Worm (Caenorhabditis elegans) whole organism, L2 larva: ENCODE results near the gene znf-782.

ENCODE experiments used
- ama-1 ChIP-seq: fragments of 150-350 bp; optimal IDR thresholded peaks from 2 replicates; lab custom pipeline; 2018; ENCODE audit warnings: inconsistent platforms
- blmp-1 ChIP-seq: sonication (generic microtip); optimal IDR thresholded peaks from 2 replicates; lab custom pipeline; 2017; ENCODE audit warnings: missing genetic modification characterization, mild to moderate bottlenecking, missing compliant biosample characterization, antibody characterized with exemption, moderate library complexity; ENCODE audit not compliant: insufficient read depth
- lin-13 ChIP-seq: fragments of 150-350 bp; optimal IDR thresholded peaks from 2 replicates; lab custom pipeline; 2014; ENCODE audit warnings: missing biosample characterization, missing genetic modification reagents, missing genetic modification characterization
- mdl-1 ChIP-seq, 2 experiments: fragments of 150-350 bp in 1 of 2; sonication (generic microtip) in 1 of 2; optimal IDR thresholded peaks; 2 replicates each; lab custom pipeline; 2017; ENCODE audit warnings: missing biosample characterization in 2 of 2, missing genetic modification characterization in 2 of 2
- nhr-10 ChIP-seq: sonication (generic microtip); optimal IDR thresholded peaks from 2 replicates; lab custom pipeline; 2017; ENCODE audit warnings: missing biosample characterization, missing genetic modification characterization
- nhr-21 ChIP-seq: fragments of 150-350 bp; optimal IDR thresholded peaks from 2 replicates; lab custom pipeline; 2014; ENCODE audit warnings: missing biosample characterization, missing genetic modification characterization
- nhr-237 ChIP-seq: fragments of 150-350 bp; optimal IDR thresholded peaks from 2 replicates; lab custom pipeline; 2014; ENCODE audit warnings: missing biosample characterization, missing genetic modification characterization
- nhr-25 ChIP-seq: fragments of 150-350 bp; sonication (generic microtip); optimal IDR thresholded peaks from 3 replicates; lab custom pipeline; 2014; ENCODE audit warnings: missing biosample characterization, missing genetic modification characterization
- nhr-6 ChIP-seq: fragments of 150-350 bp; optimal IDR thresholded peaks from 2 replicates; lab custom pipeline; 2014; ENCODE audit warnings: missing biosample characterization, missing genetic modification characterization
- nhr-77 ChIP-seq: fragments of 150-350 bp; optimal IDR thresholded peaks from 2 replicates; lab custom pipeline; 2014; ENCODE audit warnings: missing biosample characterization, missing genetic modification characterization
- unc-62 ChIP-seq: fragments of 150-350 bp; optimal IDR thresholded peaks from 2 replicates; lab custom pipeline; 2014; ENCODE audit warnings: missing biosample characterization, missing genetic modification reagents, missing genetic modification characterization

ce11 chrIV:1055734-1056133 lies 11.6 kb downstream of the znf-782 start:
- TF ChIP-seq nhr-25 (no peak), nhr-6 (tag; lab: Kevin White, UChicago) (no peak), nhr-237 (tag; lab: Kevin White, UChicago) (no peak), blmp-1 (tag; lab: Kevin White, UChicago) (no peak), nhr-77 (tag; lab: Kevin White, UChicago) (no peak), ama-1 (lab: Kevin White, UChicago) (no peak), lin-13 (no peak), nhr-10 (tag; lab: Kevin White, UChicago) (no peak), unc-62 (GFP tag; lab: Kevin White, UChicago) (no peak), mdl-1 (tag; optimal IDR thresholded peaks at IDR 0.05; lab: Kevin White, UChicago) (no peak), nhr-21 (tag; lab: Kevin White, UChicago) (no peak)
